Worm (Caenorhabditis elegans) whole organism, young adult: Measurements from ENCODE around the gene C06E4.2.

Experiments used
- B0019.2 ChIP-seq: fragments of 200-800 bp; sonication (Bioruptor generic); conservative IDR thresholded peaks from 2 replicates; pipeline ENCODE4 v1.3.6; 2022; ENCODE audit warnings: missing genetic modification reagents, missing genetic modification characterization, missing compliant biosample characterization
- B0035.1 ChIP-seq: sonication (generic microtip); optimal IDR thresholded peaks from 2 replicates; lab custom pipeline; 2016; ENCODE audit warnings: missing genetic modification characterization, mild to moderate bottlenecking, missing compliant biosample characterization, missing genotype, missing genetic modification reagents
- D2030.7 ChIP-seq: fragments of 200-800 bp; sonication (Bioruptor generic); IDR thresholded peaks from 2 replicates; pipeline ENCODE4 v1.3.6; 2022; ENCODE audit warnings: missing genetic modification reagents, missing genetic modification characterization, missing compliant biosample characterization
- F22D6.2 ChIP-seq: sonication (generic microtip); optimal IDR thresholded peaks from 2 replicates; lab custom pipeline; 2016; ENCODE audit warnings: mild to moderate bottlenecking, missing genetic modification characterization, missing compliant biosample characterization
- F37B4.10 ChIP-seq: fragments of 200-800 bp; sonication (Bioruptor generic); IDR thresholded peaks from 2 replicates; pipeline ENCODE4 v1.3.6; 2022; ENCODE audit warnings: missing genetic modification characterization, missing compliant biosample characterization
- F57A8.1 ChIP-seq: fragments of 200-800 bp; sonication (Bioruptor generic); optimal IDR thresholded peaks from 2 replicates; lab custom pipeline; 2018; ENCODE audit warnings: mild to moderate bottlenecking, missing genetic modification characterization, moderate library complexity, missing compliant biosample characterization
- F57C9.4 ChIP-seq: sonication (generic microtip); optimal IDR thresholded peaks from 2 replicates; lab custom pipeline; 2017; ENCODE audit warnings: mild to moderate bottlenecking, missing genetic modification characterization, missing compliant biosample characterization
- K12H6.12 ChIP-seq: fragments of 200-800 bp; sonication (Bioruptor generic); optimal IDR thresholded peaks from 2 replicates; lab custom pipeline; 2018; ENCODE audit warnings: mild to moderate bottlenecking, missing genetic modification characterization, missing compliant biosample characterization
- T07F8.4 ChIP-seq: sonication (generic microtip); optimal IDR thresholded peaks from 2 replicates; lab custom pipeline; 2016; ENCODE audit warnings: mild to moderate bottlenecking, missing genetic modification characterization, moderate library complexity, missing compliant biosample characterization
- Y53G8AR.9 ChIP-seq: fragments of 200-800 bp; sonication (Bioruptor generic); conservative IDR thresholded peaks from 2 replicates; pipeline ENCODE4 v1.3.6; 2022; ENCODE audit warnings: missing genetic modification reagents, missing genetic modification characterization, missing compliant biosample characterization
- Y56A3A.18 ChIP-seq: fragments of 200-800 bp; sonication (Bioruptor generic); IDR thresholded peaks from 2 replicates; pipeline ENCODE4 v1.3.6; 2022; ENCODE audit warnings: missing genetic modification reagents, missing genetic modification characterization, missing compliant biosample characterization
- Y67H2A.10 ChIP-seq: fragments of 200-800 bp; sonication (Bioruptor generic); conservative IDR thresholded peaks from 2 replicates; pipeline ENCODE4 v1.3.6; 2022; ENCODE audit warnings: missing genetic modification reagents, missing genetic modification characterization, missing compliant biosample characterization
- Y95B8A.8 ChIP-seq: fragments of 200-800 bp; sonication (Bioruptor generic); IDR thresholded peaks from 2 replicates; pipeline ENCODE4 v1.3.6; 2022; ENCODE audit warnings: missing genetic modification reagents, missing genetic modification characterization, missing compliant biosample characterization
- ZK185.1 ChIP-seq: sonication (generic microtip); optimal IDR thresholded peaks from 2 replicates; lab custom pipeline; 2016; ENCODE audit warnings: mild to moderate bottlenecking, missing genetic modification characterization, missing compliant biosample characterization; ENCODE audit not compliant: poor library complexity, severe bottlenecking
- aptf-3 ChIP-seq: fragments of 200-800 bp; sonication (Bioruptor generic); IDR thresholded peaks from 2 replicates; pipeline ENCODE4 v1.3.6; 2022; ENCODE audit warnings: missing genetic modification characterization, missing compliant biosample characterization
- atf-7 ChIP-seq: sonication (generic microtip); optimal IDR thresholded peaks from 2 replicates; lab custom pipeline; 2017; ENCODE audit warnings: mild to moderate bottlenecking, missing genetic modification characterization, missing compliant biosample characterization
- attf-5 ChIP-seq: fragments of 200-800 bp; sonication (Bioruptor generic); optimal IDR thresholded peaks from 2 replicates; lab custom pipeline; 2018; ENCODE audit warnings: mild to moderate bottlenecking, missing genetic modification characterization, missing compliant biosample characterization
- attf-6 ChIP-seq: fragments of 200-800 bp; sonication (Bioruptor generic); IDR thresholded peaks from 2 replicates; pipeline ENCODE4 v1.3.6; 2022; ENCODE audit warnings: missing genetic modification reagents, missing genetic modification characterization, missing compliant biosample characterization
- bed-1 ChIP-seq: fragments of 200-800 bp; sonication (Bioruptor generic); IDR thresholded peaks from 2 replicates; pipeline ENCODE4 v1.3.6; 2022; ENCODE audit warnings: missing genetic modification reagents, missing genetic modification characterization, missing compliant biosample characterization
- bed-2 ChIP-seq: fragments of 200-800 bp; sonication (Bioruptor generic); IDR thresholded peaks from 2 replicates; pipeline ENCODE4 v1.3.6; 2022; ENCODE audit warnings: missing genetic modification reagents, missing genetic modification characterization, missing compliant biosample characterization
- ccch-3 ChIP-seq: fragments of 200-800 bp; sonication (Bioruptor generic); optimal IDR thresholded peaks from 2 replicates; lab custom pipeline; 2018; ENCODE audit warnings: mild to moderate bottlenecking, missing genetic modification characterization, missing compliant biosample characterization
- ceh-40 ChIP-seq: fragments of 200-800 bp; sonication (Bioruptor generic); IDR thresholded peaks from 2 replicates; pipeline ENCODE4 v1.3.6; 2022; ENCODE audit warnings: missing genetic modification characterization, missing compliant biosample characterization
- ceh-58 ChIP-seq: fragments of 200-800 bp; sonication (Bioruptor generic); IDR thresholded peaks from 2 replicates; pipeline ENCODE4 v1.3.6; 2022; ENCODE audit warnings: missing genetic modification characterization, missing compliant biosample characterization
- ceh-79 ChIP-seq: sonication (generic microtip); optimal IDR thresholded peaks from 2 replicates; lab custom pipeline; 2017; ENCODE audit warnings: mild to moderate bottlenecking, missing genetic modification characterization, missing compliant biosample characterization
- efl-1 ChIP-seq: fragments of 150-350 bp; optimal IDR thresholded peaks from 2 replicates; lab custom pipeline; 2014; ENCODE audit warnings: missing biosample characterization, missing genetic modification reagents, missing genetic modification characterization
- egl-44 ChIP-seq: fragments of 200-800 bp; sonication (Bioruptor generic); IDR thresholded peaks from 2 replicates; pipeline ENCODE4 v1.3.6; 2022; ENCODE audit warnings: missing genetic modification reagents, missing genetic modification characterization, missing compliant biosample characterization
- ekl-4 ChIP-seq: fragments of 200-800 bp; sonication (Bioruptor generic); IDR thresholded peaks from 2 replicates; pipeline ENCODE4 v1.3.6; 2022; ENCODE audit warnings: missing genetic modification reagents, missing genetic modification characterization, missing compliant biosample characterization
- fkh-3 ChIP-seq: sonication (generic microtip); optimal IDR thresholded peaks from 2 replicates; lab custom pipeline; 2016; ENCODE audit warnings: mild to moderate bottlenecking, missing genetic modification characterization, missing compliant biosample characterization
- hlh-12 ChIP-seq: sonication (generic microtip); optimal IDR thresholded peaks from 2 replicates; lab custom pipeline; 2016; ENCODE audit warnings: missing genetic modification characterization, missing compliant biosample characterization
- hlh-26 ChIP-seq: fragments of 200-800 bp; sonication (Bioruptor generic); conservative IDR thresholded peaks from 2 replicates; pipeline ENCODE4 v1.3.6; 2022; ENCODE audit warnings: missing genetic modification reagents, missing genetic modification characterization, missing compliant biosample characterization
- hmg-20 ChIP-seq: fragments of 200-800 bp; sonication (Bioruptor generic); IDR thresholded peaks from 2 replicates; pipeline ENCODE4 v1.3.6; 2022; ENCODE audit warnings: missing genetic modification reagents, missing genetic modification characterization, missing compliant biosample characterization
- lin-26 ChIP-seq: fragments of 200-800 bp; sonication (Bioruptor generic); IDR thresholded peaks from 2 replicates; pipeline ENCODE4 v1.3.6; 2022; ENCODE audit warnings: missing genetic modification reagents, missing genetic modification characterization, missing compliant biosample characterization
- lin-54 ChIP-seq: fragments of 200-800 bp; sonication (Bioruptor generic); optimal IDR thresholded peaks from 2 replicates; lab custom pipeline; 2018; ENCODE audit warnings: mild to moderate bottlenecking, missing genetic modification characterization, missing compliant biosample characterization
- madf-10 ChIP-seq: sonication (generic microtip); optimal IDR thresholded peaks from 2 replicates; lab custom pipeline; 2016; ENCODE audit warnings: mild to moderate bottlenecking, missing genetic modification characterization, missing compliant biosample characterization
- mcd-1 ChIP-seq: fragments of 200-800 bp; sonication (Bioruptor generic); IDR thresholded peaks from 2 replicates; pipeline ENCODE4 v1.3.6; 2022; ENCODE audit warnings: missing genetic modification reagents, missing genetic modification characterization, missing compliant biosample characterization
- mes-4 ChIP-seq: sonication (generic microtip); optimal IDR thresholded peaks from 2 replicates; lab custom pipeline; 2016; ENCODE audit warnings: missing genotype, missing genetic modification characterization, missing compliant biosample characterization
- nhr-120 ChIP-seq: fragments of 200-800 bp; sonication (Bioruptor generic); IDR thresholded peaks from 2 replicates; pipeline ENCODE4 v1.3.6; 2022; ENCODE audit warnings: missing genetic modification characterization, missing compliant biosample characterization
- pbrm-1 ChIP-seq: fragments of 200-800 bp; sonication (Bioruptor generic); IDR thresholded peaks from 2 replicates; pipeline ENCODE4 v1.3.6; 2022; ENCODE audit warnings: missing genetic modification reagents, missing genetic modification characterization, missing compliant biosample characterization
- snpc-1.1 ChIP-seq: sonication (generic microtip); optimal IDR thresholded peaks from 2 replicates; lab custom pipeline; 2017; ENCODE audit warnings: missing genetic modification characterization, mild to moderate bottlenecking, missing compliant biosample characterization, antibody characterized with exemption, moderate library complexity, missing genotype, missing genetic modification reagents; ENCODE audit not compliant: insufficient read depth
- snpc-3.4 ChIP-seq: sonication (generic microtip); optimal IDR thresholded peaks from 2 replicates; lab custom pipeline; 2017; ENCODE audit warnings: missing genetic modification characterization, mild to moderate bottlenecking, missing compliant biosample characterization, antibody characterized with exemption, moderate library complexity, missing genotype, missing genetic modification reagents
- snpc-4 ChIP-seq, 5 experiments: fragments of 150-350 bp in 1 of 5; sonication (generic microtip) in 4 of 5; optimal IDR thresholded peaks; 2 replicates each; lab custom pipeline; 2014 to 2018; ENCODE audit warnings: missing genetic modification characterization in 5 of 5, missing biosample characterization in 3 of 5, antibody characterized with exemption in 2 of 5, mild to moderate bottlenecking in 2 of 5, missing compliant biosample characterization in 2 of 5, missing genotype in 2 of 5, moderate library complexity in 2 of 5, missing genetic modification reagents in 1 of 5
- somi-1 ChIP-seq: fragments of 200-800 bp; sonication (Bioruptor generic); optimal IDR thresholded peaks from 2 replicates; lab custom pipeline; 2018; ENCODE audit warnings: mild to moderate bottlenecking, missing genetic modification characterization, missing compliant biosample characterization
- sptf-2 ChIP-seq: fragments of 200-800 bp; sonication (Bioruptor generic); optimal IDR thresholded peaks from 2 replicates; lab custom pipeline; 2018; ENCODE audit warnings: mild to moderate bottlenecking, missing genetic modification characterization, missing compliant biosample characterization
- tbp1 ChIP-seq: fragments of 200-800 bp; sonication (Bioruptor generic); optimal IDR thresholded peaks from 2 replicates; lab custom pipeline; 2018; ENCODE audit warnings: mild to moderate bottlenecking, missing genetic modification characterization, missing compliant biosample characterization
- unc-62 ChIP-seq: fragments of 150-350 bp; optimal IDR thresholded peaks from 2 replicates; lab custom pipeline; 2014; ENCODE audit warnings: missing biosample characterization, missing genetic modification reagents, missing genetic modification characterization
- xnd-1 ChIP-seq: sonication (generic microtip); optimal IDR thresholded peaks from 2 replicates; lab custom pipeline; 2016; ENCODE audit warnings: missing genotype, missing genetic modification reagents, missing genetic modification characterization, missing compliant biosample characterization
- zfh-2 ChIP-seq: fragments of 200-800 bp; sonication (Bioruptor generic); conservative IDR thresholded peaks from 2 replicates; pipeline ENCODE4 v1.3.6; 2022; ENCODE audit warnings: missing genetic modification reagents, missing genetic modification characterization, missing compliant biosample characterization
- zim-3 ChIP-seq: sonication (generic microtip); optimal IDR thresholded peaks from 2 replicates; lab custom pipeline; 2017; ENCODE audit warnings: mild to moderate bottlenecking, missing genetic modification characterization, moderate library complexity, missing compliant biosample characterization
- ztf-18 ChIP-seq: sonication (generic microtip); optimal IDR thresholded peaks from 2 replicates; lab custom pipeline; 2016; ENCODE audit warnings: missing genotype, mild to moderate bottlenecking, missing genetic modification characterization, missing compliant biosample characterization
- ztf-3 ChIP-seq: fragments of 200-800 bp; sonication (Bioruptor generic); optimal IDR thresholded peaks from 2 replicates; lab custom pipeline; 2018; ENCODE audit warnings: mild to moderate bottlenecking, missing genetic modification characterization, missing compliant biosample characterization

C06E4.2 gene

ce11 chrIV:7230198-7230597 lies 46.6 kb upstream of the C06E4.2 start, which contains the start of gene cap-1 (continued):
- no peak for TF ChIP-seq somi-1 (GFP tag; lab: Kevin White, UChicago)
- no peak for TF ChIP-seq Y53G8AR.9 (GFP tag; lab: Robert Waterston, UW)
- TF ChIP-seq snpc-4 (GFP tag; optimal IDR thresholded peaks at IDR 0.05; lab: Kevin White, UChicago) = peak; percentile 43
- peak; percentile 22 to 72 (median 58) for TF ChIP-seq snpc-4 (tag; optimal IDR thresholded peaks at IDR 0.05; lab: Kevin White, UChicago)
- peak; percentile 11 for TF ChIP-seq efl-1
- TF ChIP-seq F37B4.10 (GFP tag; lab: Robert Waterston, UW) = no peak
- TF ChIP-seq T07F8.4 (tag; lab: Kevin White, UChicago) = no peak
- TF ChIP-seq ceh-79 (tag; lab: Kevin White, UChicago) = no peak
- peak; percentile 14 for TF ChIP-seq ZK185.1 (tag; lab: Kevin White, UChicago)
- TF ChIP-seq bed-2 (GFP tag; lab: Robert Waterston, UW) = no peak
- TF ChIP-seq attf-6 (GFP tag; lab: Robert Waterston, UW) = no peak
- no peak for TF ChIP-seq Y67H2A.10 (GFP tag; lab: Robert Waterston, UW)
- no peak for TF ChIP-seq ekl-4 (GFP tag; lab: Robert Waterston, UW)
- TF ChIP-seq ztf-3 (GFP tag; lab: Kevin White, UChicago) = no peak
- no peak for TF ChIP-seq sptf-2 (GFP tag; lab: Kevin White, UChicago)
- TF ChIP-seq F57A8.1 (GFP tag; lab: Kevin White, UChicago) = no peak
- TF ChIP-seq ceh-40 (GFP tag; lab: Robert Waterston, UW) = no peak
- TF ChIP-seq snpc-1.1 (tag; lab: Kevin White, UChicago) = no peak
- peak; percentile 0 for TF ChIP-seq K12H6.12
- TF ChIP-seq aptf-3 (GFP tag; lab: Robert Waterston, UW) = no peak
- TF ChIP-seq B0035.1 (tag; lab: Kevin White, UChicago) = no peak
- no peak for TF ChIP-seq egl-44 (GFP tag; lab: Robert Waterston, UW)
- no peak for TF ChIP-seq atf-7
- TF ChIP-seq F57C9.4 (tag; lab: Kevin White, UChicago) = no peak
- peak; percentile 83 for TF ChIP-seq attf-5 (GFP tag; lab: Kevin White, UChicago)
- TF ChIP-seq ceh-58 (GFP tag; lab: Robert Waterston, UW) = no peak
- TF ChIP-seq nhr-120 (GFP tag; lab: Robert Waterston, UW) = no peak
- TF ChIP-seq pbrm-1 (GFP tag; lab: Robert Waterston, UW) = no peak
- TF ChIP-seq lin-54 (GFP tag; lab: Kevin White, UChicago) = peak; percentile 36
- no peak for TF ChIP-seq zfh-2 (GFP tag; lab: Robert Waterston, UW)
- no peak for TF ChIP-seq B0019.2
- TF ChIP-seq lin-26 (GFP tag; lab: Robert Waterston, UW) = no peak
- TF ChIP-seq snpc-3.4 = peak; percentile 52
- TF ChIP-seq F22D6.2 (tag; lab: Kevin White, UChicago) = no peak
- peak; percentile 88 for TF ChIP-seq mcd-1 (GFP tag; lab: Robert Waterston, UW)
- TF ChIP-seq ztf-18 = peak; percentile 32
- TF ChIP-seq zim-3 (tag; lab: Kevin White, UChicago) = no peak
- TF ChIP-seq hlh-26 = no peak
- TF ChIP-seq bed-1 (GFP tag; lab: Robert Waterston, UW) = no peak
- TF ChIP-seq xnd-1 (tag; lab: Kevin White, UChicago) = no peak
- no peak for TF ChIP-seq D2030.7 (GFP tag; lab: Robert Waterston, UW)
- peak; percentile 29 for TF ChIP-seq tbp1
- TF ChIP-seq Y95B8A.8 = no peak
- no peak for TF ChIP-seq fkh-3 (tag; lab: Kevin White, UChicago)
- no peak for TF ChIP-seq mes-4 (tag; lab: Kevin White, UChicago)
- peak; percentile 8 for TF ChIP-seq madf-10
- no peak for TF ChIP-seq Y56A3A.18 (GFP tag; lab: Robert Waterston, UW)
- TF ChIP-seq unc-62 (GFP tag; lab: Kevin White, UChicago) = no peak
- no peak for TF ChIP-seq hlh-12 (tag; lab: Kevin White, UChicago)
- TF ChIP-seq hmg-20 (GFP tag; lab: Robert Waterston, UW) = no peak
- no peak for TF ChIP-seq ccch-3 (GFP tag; lab: Kevin White, UChicago)
